Fruit fly (Drosophila melanogaster) S2 (cell line): ENCODE measurements around the gene Mtp.

Source experiments
- CG8478 ChIP-seq: fragments of >200 bp; optimal IDR thresholded peaks from 2 replicates; lab custom pipeline; 2018
- CTCF ChIP-seq, 2 experiments: fragments of >200 bp; optimal IDR thresholded peaks; 2 replicates each; lab custom pipeline; 2018

DNA sequence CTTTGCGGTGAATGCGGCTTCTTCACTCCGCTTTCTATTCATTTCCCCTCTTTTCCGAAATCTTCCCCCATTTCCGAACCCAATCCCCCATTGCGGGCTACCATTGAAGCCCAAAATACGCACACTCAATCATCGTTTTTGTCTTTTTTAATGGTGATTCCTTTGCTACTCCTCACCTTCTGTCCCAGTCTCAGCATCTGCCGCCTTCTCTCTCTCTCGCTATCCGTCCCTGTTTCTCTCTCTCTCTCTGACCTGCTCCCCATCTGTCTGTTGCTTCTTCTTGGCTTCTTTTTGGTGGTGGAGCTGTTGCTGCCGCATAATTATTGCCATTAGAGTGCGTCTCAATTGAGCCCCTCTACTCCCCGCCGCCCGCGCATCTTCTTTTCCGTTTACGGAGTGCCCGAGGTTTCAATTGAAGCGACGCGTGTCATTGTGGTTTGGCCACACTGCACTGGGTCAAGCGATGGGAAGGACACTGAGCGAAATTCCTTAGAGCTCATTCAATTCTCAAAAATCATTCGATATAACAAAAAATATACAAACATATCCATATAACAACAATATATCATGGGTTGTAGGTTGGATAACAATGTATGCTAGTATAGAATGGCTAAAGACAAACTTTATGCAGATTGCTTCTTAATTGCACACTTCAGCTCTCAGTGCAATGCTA lies 22.3 kb upstream of the Mtp start:
- TF ChIP-seq CG8478 (no peak), CTCF (optimal IDR thresholded peaks at IDR 0.05; lab: Kevin White, UChicago) (no peak)
